Worm (Caenorhabditis elegans): ENCODE data around the gene Y54G2A.52.

DNA sequence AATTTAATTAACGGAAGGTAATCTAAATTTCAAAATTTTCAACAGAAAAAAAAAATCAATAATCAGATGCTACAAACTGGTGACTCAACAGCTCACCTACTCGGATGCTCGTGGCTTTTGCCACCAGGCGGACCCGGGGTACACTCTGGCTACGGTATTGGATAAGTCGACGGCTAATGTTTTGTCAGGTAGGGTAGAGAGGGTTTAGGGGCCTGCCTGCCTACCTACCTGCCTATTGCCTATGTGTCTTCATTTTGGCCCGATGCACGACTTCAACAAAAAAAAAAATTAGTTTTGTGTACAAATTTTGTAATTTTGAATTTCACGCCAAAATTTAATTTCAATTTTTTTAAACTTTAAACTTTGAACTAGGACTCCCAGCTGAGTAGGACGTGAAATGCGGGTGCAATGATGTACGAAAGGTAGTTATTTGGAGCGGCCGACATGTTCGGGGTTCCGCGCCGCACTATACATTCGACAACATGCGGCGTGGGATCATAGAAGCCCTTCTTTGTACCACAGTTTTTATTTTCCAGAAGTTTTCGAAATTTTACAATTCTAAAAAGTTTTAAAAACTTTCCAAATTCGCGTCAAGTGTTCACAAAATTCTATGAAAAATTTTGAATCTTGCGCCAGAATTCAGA lies 27.1 kb upstream of the Y54G2A.52 start:
- TF ChIP-seq mep-1 (tag; optimal IDR thresholded peaks at IDR 0.05) (no peak), elt-3 (tag; optimal IDR thresholded peaks at IDR 0.05) (no peak), ztf-11 (tag; optimal IDR thresholded peaks at IDR 0.05) (no peak), snpc-4 (tag; optimal IDR thresholded peaks at IDR 0.05) (no peak), lin-13 (tag; optimal IDR thresholded peaks at IDR 0.05) (no peak)

Data from whole organism, mixed stage, embryonic.